Worm (Caenorhabditis elegans) whole organism, young adult: ENCODE data around the gene F59E12.9.
A peak's percentile ranks its signal among the peaks of the same experiment; 100 is the strongest.

ENCODE experiments used
- B0019.2 ChIP-seq: fragments of 200-800 bp; sonication (Bioruptor generic); conservative IDR thresholded peaks from 2 replicates; pipeline ENCODE4 v1.3.6; 2022; ENCODE audit warnings: missing genetic modification reagents, missing genetic modification characterization, missing compliant biosample characterization
- C17E4.6 ChIP-seq: fragments of 200-800 bp; sonication (Bioruptor generic); IDR thresholded peaks from 2 replicates; pipeline ENCODE4 v1.3.6; 2022; ENCODE audit warnings: missing genetic modification reagents, missing genetic modification characterization, missing compliant biosample characterization
- D2030.7 ChIP-seq: fragments of 200-800 bp; sonication (Bioruptor generic); IDR thresholded peaks from 2 replicates; pipeline ENCODE4 v1.3.6; 2022; ENCODE audit warnings: missing genetic modification reagents, missing genetic modification characterization, missing compliant biosample characterization
- F23B12.7 ChIP-seq: sonication (generic microtip); optimal IDR thresholded peaks from 2 replicates; lab custom pipeline; 2017; ENCODE audit warnings: missing genetic modification characterization, mild to moderate bottlenecking, missing compliant biosample characterization, antibody characterized with exemption, moderate library complexity; ENCODE audit not compliant: insufficient read depth
- F33H1.4 ChIP-seq: fragments of 200-800 bp; sonication (Bioruptor generic); IDR thresholded peaks from 2 replicates; pipeline ENCODE4 v1.3.6; 2022; ENCODE audit warnings: missing genetic modification reagents, missing genetic modification characterization, missing compliant biosample characterization
- F37B4.10 ChIP-seq: fragments of 200-800 bp; sonication (Bioruptor generic); IDR thresholded peaks from 2 replicates; pipeline ENCODE4 v1.3.6; 2022; ENCODE audit warnings: missing genetic modification characterization, missing compliant biosample characterization
- F55B11.4 ChIP-seq: sonication (generic microtip); optimal IDR thresholded peaks from 2 replicates; lab custom pipeline; 2016; ENCODE audit warnings: missing compliant biosample characterization, missing genetic modification characterization, borderline replicate concordance; ENCODE audit not compliant: insufficient read depth
- K11D2.4 ChIP-seq: fragments of 200-800 bp; sonication (Bioruptor generic); IDR thresholded peaks from 2 replicates; pipeline ENCODE4 v1.3.6; 2022; ENCODE audit warnings: missing genetic modification reagents, missing genetic modification characterization, missing compliant biosample characterization
- K12H6.12 ChIP-seq: fragments of 200-800 bp; sonication (Bioruptor generic); optimal IDR thresholded peaks from 2 replicates; lab custom pipeline; 2018; ENCODE audit warnings: mild to moderate bottlenecking, missing genetic modification characterization, missing compliant biosample characterization
- Y53G8AR.9 ChIP-seq: fragments of 200-800 bp; sonication (Bioruptor generic); conservative IDR thresholded peaks from 2 replicates; pipeline ENCODE4 v1.3.6; 2022; ENCODE audit warnings: missing genetic modification reagents, missing genetic modification characterization, missing compliant biosample characterization
- ZK185.1 ChIP-seq: sonication (generic microtip); optimal IDR thresholded peaks from 2 replicates; lab custom pipeline; 2016; ENCODE audit warnings: mild to moderate bottlenecking, missing genetic modification characterization, missing compliant biosample characterization; ENCODE audit not compliant: poor library complexity, severe bottlenecking
- akir-1 ChIP-seq: fragments of 200-800 bp; sonication (Bioruptor generic); optimal IDR thresholded peaks from 2 replicates; lab custom pipeline; 2018; ENCODE audit warnings: mild to moderate bottlenecking, missing genetic modification characterization, moderate library complexity, missing compliant biosample characterization
- aptf-2 ChIP-seq: fragments of 200-800 bp; sonication (Bioruptor generic); conservative IDR thresholded peaks from 2 replicates; pipeline ENCODE4 v1.3.6; 2022; ENCODE audit warnings: missing genetic modification reagents, missing genetic modification characterization, missing compliant biosample characterization
- aptf-3 ChIP-seq: fragments of 200-800 bp; sonication (Bioruptor generic); IDR thresholded peaks from 2 replicates; pipeline ENCODE4 v1.3.6; 2022; ENCODE audit warnings: missing genetic modification characterization, missing compliant biosample characterization
- attf-5 ChIP-seq: fragments of 200-800 bp; sonication (Bioruptor generic); optimal IDR thresholded peaks from 2 replicates; lab custom pipeline; 2018; ENCODE audit warnings: mild to moderate bottlenecking, missing genetic modification characterization, missing compliant biosample characterization
- bed-1 ChIP-seq: fragments of 200-800 bp; sonication (Bioruptor generic); IDR thresholded peaks from 2 replicates; pipeline ENCODE4 v1.3.6; 2022; ENCODE audit warnings: missing genetic modification reagents, missing genetic modification characterization, missing compliant biosample characterization
- cebp-1 ChIP-seq, 2 experiments: fragments of 200-800 bp in 1 of 2; sonication (Bioruptor generic) in 1 of 2; sonication (generic microtip) in 1 of 2; IDR thresholded peaks in 1 of 2; optimal IDR thresholded peaks in 1 of 2; 2 replicates each; pipeline versions ENCODE4 v1.3.6 to Lab custom; 2017 to 2022; ENCODE audit warnings: missing compliant biosample characterization in 2 of 2, missing genetic modification characterization in 2 of 2, mild to moderate bottlenecking in 1 of 2, missing genetic modification reagents in 1 of 2, moderate library complexity in 1 of 2
- ceh-100 ChIP-seq: fragments of 200-800 bp; sonication (Bioruptor generic); IDR thresholded peaks from 2 replicates; pipeline ENCODE4 v1.3.6; 2022; ENCODE audit warnings: missing genetic modification reagents, missing genetic modification characterization, missing compliant biosample characterization
- ceh-58 ChIP-seq: fragments of 200-800 bp; sonication (Bioruptor generic); IDR thresholded peaks from 2 replicates; pipeline ENCODE4 v1.3.6; 2022; ENCODE audit warnings: missing genetic modification characterization, missing compliant biosample characterization
- die-1 ChIP-seq: sonication (generic microtip); optimal IDR thresholded peaks from 2 replicates; lab custom pipeline; 2016; ENCODE audit warnings: missing genotype, mild to moderate bottlenecking, missing genetic modification characterization, missing compliant biosample characterization
- dpl-1 ChIP-seq: fragments of 150-350 bp; optimal IDR thresholded peaks from 2 replicates; lab custom pipeline; 2014; ENCODE audit warnings: missing biosample characterization, missing genetic modification reagents, missing genetic modification characterization
- ekl-4 ChIP-seq: fragments of 200-800 bp; sonication (Bioruptor generic); IDR thresholded peaks from 2 replicates; pipeline ENCODE4 v1.3.6; 2022; ENCODE audit warnings: missing genetic modification reagents, missing genetic modification characterization, missing compliant biosample characterization
- him-1 ChIP-seq: sonication (generic microtip); optimal IDR thresholded peaks from 2 replicates; lab custom pipeline; 2016; ENCODE audit warnings: missing genotype, missing genetic modification reagents, missing genetic modification characterization, missing compliant biosample characterization
- hlh-26 ChIP-seq: fragments of 200-800 bp; sonication (Bioruptor generic); conservative IDR thresholded peaks from 2 replicates; pipeline ENCODE4 v1.3.6; 2022; ENCODE audit warnings: missing genetic modification reagents, missing genetic modification characterization, missing compliant biosample characterization
- hmg-1.2 ChIP-seq: fragments of 200-800 bp; sonication (Bioruptor generic); IDR thresholded peaks from 2 replicates; pipeline ENCODE4 v1.3.6; 2022; ENCODE audit warnings: missing genetic modification reagents, missing genetic modification characterization, missing compliant biosample characterization
- hsf-1 ChIP-seq: fragments of 200-800 bp; sonication (Bioruptor generic); IDR thresholded peaks from 2 replicates; pipeline ENCODE4 v1.3.6; 2022; ENCODE audit warnings: missing genetic modification reagents, missing genetic modification characterization, missing compliant biosample characterization
- lin-26 ChIP-seq: fragments of 200-800 bp; sonication (Bioruptor generic); IDR thresholded peaks from 2 replicates; pipeline ENCODE4 v1.3.6; 2022; ENCODE audit warnings: missing genetic modification reagents, missing genetic modification characterization, missing compliant biosample characterization
- lin-54 ChIP-seq: fragments of 200-800 bp; sonication (Bioruptor generic); optimal IDR thresholded peaks from 2 replicates; lab custom pipeline; 2018; ENCODE audit warnings: mild to moderate bottlenecking, missing genetic modification characterization, missing compliant biosample characterization
- lir-1 ChIP-seq: fragments of 200-800 bp; sonication (Bioruptor generic); conservative IDR thresholded peaks from 2 replicates; pipeline ENCODE4 v1.3.6; 2022; ENCODE audit warnings: missing genetic modification reagents, missing genetic modification characterization, missing compliant biosample characterization
- lsl-1 ChIP-seq: fragments of 200-800 bp; sonication (Bioruptor generic); optimal IDR thresholded peaks from 2 replicates; lab custom pipeline; 2018; ENCODE audit warnings: mild to moderate bottlenecking, missing genetic modification characterization, moderate library complexity, missing compliant biosample characterization
- madf-8 ChIP-seq: fragments of 200-800 bp; sonication (Bioruptor generic); conservative IDR thresholded peaks from 2 replicates; pipeline ENCODE4 v1.3.6; 2022; ENCODE audit warnings: missing genetic modification reagents, missing genetic modification characterization, missing compliant biosample characterization
- mcd-1 ChIP-seq: fragments of 200-800 bp; sonication (Bioruptor generic); IDR thresholded peaks from 2 replicates; pipeline ENCODE4 v1.3.6; 2022; ENCODE audit warnings: missing genetic modification reagents, missing genetic modification characterization, missing compliant biosample characterization
- mel-28 ChIP-seq: sonication (generic microtip); optimal IDR thresholded peaks from 2 replicates; lab custom pipeline; 2016; ENCODE audit warnings: borderline replicate concordance, mild to moderate bottlenecking, missing genetic modification characterization, missing compliant biosample characterization
- nhr-80 ChIP-seq: sonication (generic microtip); optimal IDR thresholded peaks from 2 replicates; lab custom pipeline; 2016; ENCODE audit warnings: missing genetic modification characterization, missing compliant biosample characterization
- nhr-90 ChIP-seq: sonication (generic microtip); optimal IDR thresholded peaks from 2 replicates; lab custom pipeline; 2016; ENCODE audit warnings: missing genotype, mild to moderate bottlenecking, missing genetic modification characterization, missing compliant biosample characterization
- repo-1 ChIP-seq: sonication (generic microtip); optimal IDR thresholded peaks from 2 replicates; lab custom pipeline; 2017; ENCODE audit warnings: mild to moderate bottlenecking, missing genetic modification characterization, missing compliant biosample characterization
- snpc-1.1 ChIP-seq: sonication (generic microtip); optimal IDR thresholded peaks from 2 replicates; lab custom pipeline; 2017; ENCODE audit warnings: missing genetic modification characterization, mild to moderate bottlenecking, missing compliant biosample characterization, antibody characterized with exemption, moderate library complexity, missing genotype, missing genetic modification reagents; ENCODE audit not compliant: insufficient read depth
- snpc-4 ChIP-seq, 5 experiments: fragments of 150-350 bp in 1 of 5; sonication (generic microtip) in 4 of 5; optimal IDR thresholded peaks; 2 replicates each; lab custom pipeline; 2014 to 2018; ENCODE audit warnings: missing genetic modification characterization in 5 of 5, missing biosample characterization in 3 of 5, antibody characterized with exemption in 2 of 5, mild to moderate bottlenecking in 2 of 5, missing compliant biosample characterization in 2 of 5, missing genotype in 2 of 5, moderate library complexity in 2 of 5, missing genetic modification reagents in 1 of 5
- somi-1 ChIP-seq: fragments of 200-800 bp; sonication (Bioruptor generic); optimal IDR thresholded peaks from 2 replicates; lab custom pipeline; 2018; ENCODE audit warnings: mild to moderate bottlenecking, missing genetic modification characterization, missing compliant biosample characterization
- zfh-2 ChIP-seq: fragments of 200-800 bp; sonication (Bioruptor generic); conservative IDR thresholded peaks from 2 replicates; pipeline ENCODE4 v1.3.6; 2022; ENCODE audit warnings: missing genetic modification reagents, missing genetic modification characterization, missing compliant biosample characterization
- ztf-22 ChIP-seq: fragments of 200-800 bp; sonication (Bioruptor generic); optimal IDR thresholded peaks from 2 replicates; lab custom pipeline; 2018; ENCODE audit warnings: mild to moderate bottlenecking, missing genetic modification characterization, moderate library complexity, missing compliant biosample characterization
- ztf-25 ChIP-seq: fragments of 200-800 bp; sonication (Bioruptor generic); IDR thresholded peaks from 2 replicates; pipeline ENCODE4 v1.3.6; 2022; ENCODE audit warnings: missing genetic modification reagents, missing genetic modification characterization, missing compliant biosample characterization
- ztf-28 ChIP-seq: fragments of 200-800 bp; sonication (Bioruptor generic); IDR thresholded peaks from 2 replicates; pipeline ENCODE4 v1.3.6; 2022; ENCODE audit warnings: missing genetic modification reagents, missing genetic modification characterization, missing compliant biosample characterization

The F59E12.9 gene

ce11 chrII:5594210-5594764 lies 52.6 kb downstream of the F59E12.9 start, which contains the start of gene ttc-4:
ttc-4 (plus strand) TSS chrII:5594714.
- peak; percentile 30 for TF ChIP-seq F23B12.7 (tag; lab: Kevin White, UChicago)
- TF ChIP-seq madf-8 (GFP tag; lab: Robert Waterston, UW) = no peak
- TF ChIP-seq mcd-1 (GFP tag; lab: Robert Waterston, UW) = peak; percentile 74
- no peak for TF ChIP-seq snpc-4 (GFP tag; optimal IDR thresholded peaks at IDR 0.05; lab: Kevin White, UChicago)
- TF ChIP-seq snpc-4 (tag; optimal IDR thresholded peaks at IDR 0.05; lab: Kevin White, UChicago) = peak in 1 of 4 experiments; percentile 64
- peak; percentile 17 for TF ChIP-seq K12H6.12
- TF ChIP-seq lin-54 (GFP tag; lab: Kevin White, UChicago) = peak; percentile 49
- TF ChIP-seq dpl-1 = peak; percentile 23
- no peak for TF ChIP-seq nhr-90 (tag; lab: Kevin White, UChicago)
- no peak for TF ChIP-seq ceh-58 (GFP tag; lab: Robert Waterston, UW)
- TF ChIP-seq lsl-1 = peak; percentile 36
- TF ChIP-seq ztf-28 (GFP tag; lab: Robert Waterston, UW) = 0 out of 2 replicates have a peak, but pooled peaks have one; percentile 7
- TF ChIP-seq bed-1 (GFP tag; lab: Robert Waterston, UW) = no peak
- no peak for TF ChIP-seq lir-1
- TF ChIP-seq ceh-100 (GFP tag; lab: Robert Waterston, UW) = peak; percentile 93
- peak; percentile 80 for TF ChIP-seq attf-5 (GFP tag; lab: Kevin White, UChicago)

- TF ChIP-seq Y53G8AR.9 (GFP tag; lab: Robert Waterston, UW) (no peak), hlh-26 (GFP tag; lab: Robert Waterston, UW) (no peak), lin-26 (no peak), repo-1 (tag; lab: Kevin White, UChicago) (no peak), bed-1 (GFP tag; lab: Robert Waterston, UW) (no peak), B0019.2 (GFP tag; lab: Robert Waterston, UW) (no peak), D2030.7 (no peak), hmg-1.2 (GFP tag; lab: Robert Waterston, UW) (peak; percentile 65), him-1 (tag; lab: Kevin White, UChicago) (no peak), ztf-25 (no peak), C17E4.6 (GFP tag; lab: Robert Waterston, UW) (no peak), die-1 (no peak), ZK185.1 (tag; lab: Kevin White, UChicago) (peak; percentile 32), F55B11.4 (tag; lab: Kevin White, UChicago) (no peak), ztf-22 (GFP tag; lab: Kevin White, UChicago) (no peak), somi-1 (GFP tag; lab: Kevin White, UChicago) (peak; percentile 57), aptf-2 (GFP tag; lab: Robert Waterston, UW) (no peak), lin-54 (GFP tag; lab: Kevin White, UChicago) (peak; percentile 36), ekl-4 (GFP tag; lab: Robert Waterston, UW) (no peak), mel-28 (tag; lab: Kevin White, UChicago) (no peak), F37B4.10 (GFP tag; lab: Robert Waterston, UW) (no peak), nhr-80 (tag; lab: Kevin White, UChicago) (peak; percentile 61), akir-1 (peak; percentile 34), hsf-1 (GFP tag; lab: Robert Waterston, UW) (no peak), mcd-1 (GFP tag; lab: Robert Waterston, UW) (peak; percentile 74), aptf-3 (no peak), snpc-1.1 (tag; lab: Kevin White, UChicago) (no peak), cebp-1 (GFP tag; IDR thresholded peaks at IDR 0.05; lab: Robert Waterston, UW) (no peak), cebp-1 (tag; optimal IDR thresholded peaks at IDR 0.05; lab: Kevin White, UChicago) (peak; percentile 76), K11D2.4 (GFP tag; lab: Robert Waterston, UW) (peak; percentile 50; the same call in 1 of the 2 replicates), attf-5 (GFP tag; lab: Kevin White, UChicago) (peak; percentile 90), F33H1.4 (GFP tag; lab: Robert Waterston, UW) (no peak), nhr-90 (tag; lab: Kevin White, UChicago) (no peak), zfh-2 (GFP tag; lab: Robert Waterston, UW) (peak; percentile 67; the same call in 1 of the 2 replicates)
Measured at ce11 chrII:5593377-5593932, 53.4 kb downstream of the F59E12.9 start, which contains the start of gene cdc-14. cdc-14 (minus strand) TSS chrII:5593427.
